Fruit fly (Drosophila melanogaster) whole organism, wandering third instar larva: ENCODE data around the gene Kmn2.

ENCODE experiments used
- CrebA ChIP-seq: fragments of 200-800 bp; sonication (Bioruptor generic); optimal IDR thresholded peaks from 2 replicates; lab custom pipeline; 2016; ENCODE audit warnings: missing biosample characterization, mild to moderate bottlenecking, missing genetic modification characterization, borderline replicate concordance
- Dfd ChIP-seq: fragments of >200 bp; optimal IDR thresholded peaks from 2 replicates; lab custom pipeline; 2017; ENCODE audit warnings: missing biosample characterization, missing genetic modification characterization
- Dif ChIP-seq: fragments of 200-275, 200-300 bp; sonication (Bioruptor generic); optimal IDR thresholded peaks from 2 replicates; lab custom pipeline; 2018; ENCODE audit warnings: missing biosample characterization, missing genetic modification characterization; ENCODE audit not compliant: partially characterized antibody
- GATAd ChIP-seq: sonication (Bioruptor generic); optimal IDR thresholded peaks from 2 replicates; lab custom pipeline; 2016; ENCODE audit warnings: missing biosample characterization, missing genetic modification characterization
- Hnf4 ChIP-seq: fragments of 200-800 bp; sonication (Bioruptor generic); optimal IDR thresholded peaks from 2 replicates; lab custom pipeline; 2016; ENCODE audit warnings: missing biosample characterization, mild to moderate bottlenecking, missing genetic modification characterization
- Hr78 ChIP-seq: fragments of >200 bp; optimal IDR thresholded peaks from 2 replicates; lab custom pipeline; 2017; ENCODE audit warnings: missing biosample characterization, missing genetic modification characterization
- Myc ChIP-seq: fragments of >200 bp; optimal IDR thresholded peaks from 2 replicates; lab custom pipeline; 2017
- N ChIP-seq: fragments of >200 bp; optimal IDR thresholded peaks from 2 replicates; lab custom pipeline; 2018; ENCODE audit warnings: missing biosample characterization, missing external identifiers, missing genetic modification characterization
- OdsH ChIP-seq: fragments of 200-800 bp; sonication (Bioruptor generic); optimal IDR thresholded peaks from 2 replicates; lab custom pipeline; 2016; ENCODE audit warnings: missing biosample characterization, mild to moderate bottlenecking, missing genetic modification characterization
- Rel ChIP-seq, 2 experiments: fragments of 200-800 bp; sonication (Bioruptor generic) in 1 of 2; optimal IDR thresholded peaks; 2 replicates in 1 of 2; 3 replicates in 1 of 2; lab custom pipeline; 2016 to 2019; ENCODE audit warnings: mild to moderate bottlenecking in 2 of 2, missing biosample characterization in 2 of 2, missing genetic modification characterization in 2 of 2, moderate library complexity in 1 of 2
- Sp1 ChIP-seq: fragments of 200-800 bp; sonication (Bioruptor generic); optimal IDR thresholded peaks from 3 replicates; lab custom pipeline; 2019; ENCODE audit warnings: missing biosample characterization, mild to moderate bottlenecking, missing genetic modification characterization, moderate library complexity
- Vsx2 ChIP-seq: fragments of 200-300, 225-300 bp; sonication (Bioruptor generic); optimal IDR thresholded peaks from 2 replicates; lab custom pipeline; 2018; ENCODE audit warnings: missing biosample characterization, missing genetic modification characterization; ENCODE audit not compliant: partially characterized antibody
- br ChIP-seq: fragments of 200-800 bp; sonication (Bioruptor generic); optimal IDR thresholded peaks from 2 replicates; lab custom pipeline; 2016; ENCODE audit warnings: missing biosample characterization, missing genetic modification characterization
- dl ChIP-seq, 2 experiments: fragments of 175-275, 200-275 bp in 1 of 2; fragments of 200-275 bp in 1 of 2; sonication (Bioruptor generic); optimal IDR thresholded peaks; lab custom pipeline; 2018; ENCODE audit warnings: mild to moderate bottlenecking in 2 of 2, missing biosample characterization in 2 of 2, missing genetic modification characterization in 2 of 2, moderate library complexity in 2 of 2; ENCODE audit not compliant: partially characterized antibody in 2 of 2, insufficient read depth in 1 of 2
- dmrt93B ChIP-seq: fragments of 200-800 bp; sonication (Bioruptor generic); optimal IDR thresholded peaks from 2 replicates; lab custom pipeline; 2018; ENCODE audit warnings: missing biosample characterization, mild to moderate bottlenecking, missing genetic modification characterization
- dsf ChIP-seq: sonication (Bioruptor generic); optimal IDR thresholded peaks from 2 replicates; lab custom pipeline; 2016; ENCODE audit warnings: missing biosample characterization, missing genetic modification characterization, borderline replicate concordance
- ey ChIP-seq: fragments of 200-800 bp; sonication (Bioruptor generic); optimal IDR thresholded peaks from 2 replicates; lab custom pipeline; 2016; ENCODE audit warnings: missing biosample characterization, missing genetic modification characterization
- fru ChIP-seq: fragments of 200-800 bp; sonication (Bioruptor generic); optimal IDR thresholded peaks from 3 replicates; lab custom pipeline; 2016; ENCODE audit warnings: missing biosample characterization, mild to moderate bottlenecking, missing genetic modification characterization
- lola ChIP-seq: fragments of >200 bp; optimal IDR thresholded peaks from 2 replicates; lab custom pipeline; 2017; ENCODE audit warnings: missing biosample characterization, missing genetic modification characterization
- pan ChIP-seq: fragments of >200 bp; optimal IDR thresholded peaks from 2 replicates; lab custom pipeline; 2017
- psq ChIP-seq: fragments of 200-800 bp; sonication (Bioruptor generic); optimal IDR thresholded peaks from 3 replicates; lab custom pipeline; 2017; ENCODE audit warnings: missing biosample characterization, mild to moderate bottlenecking, missing genetic modification characterization, moderate library complexity
- sage ChIP-seq: fragments of 200-800 bp; sonication (Bioruptor generic); optimal IDR thresholded peaks from 2 replicates; lab custom pipeline; 2016; ENCODE audit warnings: missing biosample characterization, mild to moderate bottlenecking, missing genetic modification characterization
- sv ChIP-seq: fragments of 200-800 bp; sonication (Bioruptor generic); optimal IDR thresholded peaks from 3 replicates; lab custom pipeline; 2016; ENCODE audit warnings: missing biosample characterization, missing genetic modification characterization
- tai ChIP-seq: sonication (Bioruptor generic); optimal IDR thresholded peaks from 2 replicates; lab custom pipeline; 2016; ENCODE audit warnings: missing biosample characterization, missing genetic modification characterization

The Kmn2 gene

dm6 chr3R:7991446-7991845, 9.7 kb downstream of the Kmn2 start:
- TF ChIP-seq GATAd (GFP tag; lab: Kevin White, UChicago) (no peak), Myc (lab: Kevin White, UChicago) (peak; percentile 38)

dm6 chr3R:7990799-7991423, 10.2 kb downstream of the Kmn2 start:
- TF ChIP-seq fru (GFP tag; lab: Kevin White, UChicago): peak; percentile 39
- TF ChIP-seq Dif (GFP tag; lab: Kevin White, UChicago): no peak

dm6 chr3R:7990257-7990656, 10.9 kb downstream of the Kmn2 start:
- no peak for TF ChIP-seq dmrt93B
- TF ChIP-seq Dfd (GFP tag; lab: Kevin White, UChicago): peak; percentile 51

dm6 chr3R:7981396-7981795, 19.7 kb downstream of the Kmn2 start:
- peak; percentile 63 for TF ChIP-seq Myc (lab: Kevin White, UChicago)
- peak; percentile 24 for TF ChIP-seq tai (GFP tag; lab: Kevin White, UChicago)
- no peak for TF ChIP-seq pan (lab: Kevin White, UChicago)
- no peak for TF ChIP-seq Rel (GFP tag; optimal IDR thresholded peaks at IDR 0.05; lab: Kevin White, UChicago)
- TF ChIP-seq Rel (tag; optimal IDR thresholded peaks at IDR 0.05; lab: Kevin White, UChicago): no peak
- TF ChIP-seq Vsx2 (GFP tag; lab: Kevin White, UChicago): peak; percentile 50
- TF ChIP-seq CrebA (GFP tag; lab: Kevin White, UChicago): no peak
- no peak for TF ChIP-seq sage
- TF ChIP-seq Sp1 (GFP tag; lab: Kevin White, UChicago): no peak
- no peak for TF ChIP-seq dsf (GFP tag; lab: Kevin White, UChicago)

- TF ChIP-seq Hnf4 (GFP tag; lab: Kevin White, UChicago) (no peak), lola (GFP tag; lab: Kevin White, UChicago) (no peak), OdsH (GFP tag; lab: Kevin White, UChicago) (no peak), dl (GFP tag; optimal IDR thresholded peaks at IDR 0.05; lab: Kevin White, UChicago; ENCODE audit: insufficient read depth in 1 of 2, partially characterized antibody in 2 of 2) (no peak), sage (no peak), pan (lab: Kevin White, UChicago) (no peak), N (GFP tag; lab: Kevin White, UChicago) (no peak), sv (GFP tag; lab: Kevin White, UChicago) (no peak)
Measured at dm6 chr3R:7980222-7980621, 20.9 kb downstream of the Kmn2 start, which contains the start of gene Sfp84E. Gene Sfp84E, minus strand, starts transcription at chr3R:7980322.

- TF ChIP-seq Hr78 (GFP tag; lab: Kevin White, UChicago): no peak
- no peak for TF ChIP-seq N (GFP tag; lab: Kevin White, UChicago)
- TF ChIP-seq ey (GFP tag; lab: Kevin White, UChicago): no peak
- no peak for TF ChIP-seq OdsH (GFP tag; lab: Kevin White, UChicago)
- no peak for TF ChIP-seq lola (GFP tag; lab: Kevin White, UChicago)
- TF ChIP-seq Sp1 (GFP tag; lab: Kevin White, UChicago): peak; percentile 2
- TF ChIP-seq Hnf4 (GFP tag; lab: Kevin White, UChicago): no peak
- TF ChIP-seq psq (GFP tag; lab: Kevin White, UChicago): no peak
- TF ChIP-seq br (GFP tag; lab: Kevin White, UChicago): no peak
- no peak for TF ChIP-seq dmrt93B
- TF ChIP-seq dl (GFP tag; optimal IDR thresholded peaks at IDR 0.05; lab: Kevin White, UChicago; ENCODE audit: insufficient read depth in 1 of 2, partially characterized antibody in 2 of 2): no peak
- no peak for TF ChIP-seq pan (lab: Kevin White, UChicago)
- TF ChIP-seq CrebA (GFP tag; lab: Kevin White, UChicago): peak; percentile 84
Measured at dm6 chr3R:7978379-7979009, 22.6 kb downstream of the Kmn2 start, which contains the start of the genes CD98hc and Os-C. Gene CD98hc, minus strand, starts transcription at chr3R:7978428. Gene Os-C, plus strand, starts transcription at chr3R:7978959.
